Fruit fly (Drosophila melanogaster) whole organism, prepupa: ENCODE measurements around the gene CG32425.
A peak's percentile ranks its signal among the peaks of the same experiment; 100 is the strongest.

Experiments
- CG10669 ChIP-seq: fragments of 200-800 bp; sonication (Bioruptor generic); optimal IDR thresholded peaks from 3 replicates; lab custom pipeline; 2018; ENCODE audit warnings: missing biosample characterization, mild to moderate bottlenecking, missing genetic modification characterization, moderate library complexity
- CG11294 ChIP-seq: fragments of 200-800 bp; sonication (Bioruptor generic); IDR thresholded peaks from 2 replicates; pipeline ENCODE4 v1.3.6; 2022; ENCODE audit warnings: missing biosample characterization, missing genetic modification characterization
- CG11902 ChIP-seq: fragments of 200-800 bp; sonication (Bioruptor generic); optimal IDR thresholded peaks from 3 replicates; lab custom pipeline; 2016; ENCODE audit warnings: missing biosample characterization, missing genetic modification characterization
- CG15336 ChIP-seq: fragments of 200-800 bp; sonication (Bioruptor generic); IDR thresholded peaks from 2 replicates; pipeline ENCODE4 v1.3.6; 2022; ENCODE audit warnings: missing biosample characterization, missing genetic modification characterization
- CG1621 ChIP-seq: fragments of 200-800 bp; sonication (Bioruptor generic); optimal IDR thresholded peaks from 3 replicates; lab custom pipeline; 2018; ENCODE audit warnings: missing biosample characterization, mild to moderate bottlenecking, missing genetic modification characterization
- CG3032 ChIP-seq: fragments of 200-800 bp; optimal IDR thresholded peaks from 2 replicates; lab custom pipeline; 2019; ENCODE audit warnings: missing biosample characterization, mild to moderate bottlenecking, missing genetic modification characterization, moderate library complexity
- CG32006 ChIP-seq: fragments of 200-800 bp; sonication (Bioruptor generic); optimal IDR thresholded peaks from 3 replicates; lab custom pipeline; 2017; ENCODE audit warnings: missing biosample characterization, mild to moderate bottlenecking, missing genetic modification characterization
- CG34406 ChIP-seq: fragments of 200-800 bp; sonication (Bioruptor generic); optimal IDR thresholded peaks from 3 replicates; lab custom pipeline; 2016; ENCODE audit warnings: missing biosample characterization, missing genetic modification characterization
- CG6163 ChIP-seq: fragments of 200-800 bp; sonication (Bioruptor generic); IDR thresholded peaks from 3 replicates; pipeline ENCODE4 v1.3.6; 2022; ENCODE audit warnings: missing biosample characterization, missing genetic modification characterization
- CG6276 ChIP-seq: fragments of 200-800 bp; sonication (Bioruptor generic); optimal IDR thresholded peaks from 2 replicates; lab custom pipeline; 2017; ENCODE audit warnings: missing biosample characterization, mild to moderate bottlenecking, missing genetic modification characterization
- CG6792 ChIP-seq: fragments of 200-800 bp; sonication (Bioruptor generic); optimal IDR thresholded peaks from 3 replicates; lab custom pipeline; 2016; ENCODE audit warnings: missing biosample characterization, missing genetic modification characterization
- CG6808 ChIP-seq: fragments of 200-800 bp; sonication (Bioruptor generic); optimal IDR thresholded peaks from 3 replicates; lab custom pipeline; 2017; ENCODE audit warnings: missing biosample characterization, missing genetic modification characterization, mild to moderate bottlenecking, moderate library complexity, missing genetic modification reagents
- CG6854 ChIP-seq: fragments of 200-800 bp; sonication (Bioruptor generic); optimal IDR thresholded peaks from 2 replicates; lab custom pipeline; 2017; ENCODE audit warnings: missing biosample characterization, mild to moderate bottlenecking, missing genetic modification characterization
- CG7368 ChIP-seq: fragments of 200-800 bp; sonication (Bioruptor generic); optimal IDR thresholded peaks from 3 replicates; lab custom pipeline; 2016; ENCODE audit warnings: missing biosample characterization, missing genetic modification characterization
- CG8119 ChIP-seq: fragments of 200-800 bp; sonication (Bioruptor generic); IDR thresholded peaks from 3 replicates; pipeline ENCODE4 v1.3.6; 2022; ENCODE audit warnings: missing biosample characterization, missing genetic modification characterization
- CG9139 ChIP-seq: fragments of 200-800 bp; sonication (Bioruptor generic); optimal IDR thresholded peaks from 3 replicates; lab custom pipeline; 2017; ENCODE audit warnings: missing biosample characterization, mild to moderate bottlenecking, missing genetic modification characterization
- Eip75B ChIP-seq: fragments of 200-800 bp; sonication (Bioruptor generic); optimal IDR thresholded peaks from 3 replicates; lab custom pipeline; 2016; ENCODE audit warnings: missing biosample characterization, missing genetic modification characterization
- Eip78C ChIP-seq: fragments of 200-800 bp; sonication (Bioruptor generic); peaks from one replicate; lab custom pipeline; 2016; ENCODE audit warnings: missing biosample characterization, missing genetic modification characterization
- Eip93F ChIP-seq: fragments of 200-800 bp; sonication (Bioruptor generic); optimal IDR thresholded peaks from 2 replicates; lab custom pipeline; 2016; ENCODE audit warnings: missing biosample characterization, mild to moderate bottlenecking, missing genetic modification characterization
- Ets21C ChIP-seq: fragments of 200-800 bp; sonication (Bioruptor generic); optimal IDR thresholded peaks from 3 replicates; lab custom pipeline; 2016; ENCODE audit warnings: missing biosample characterization, missing genetic modification characterization
- Ets96B ChIP-seq: fragments of 200-800 bp; optimal IDR thresholded peaks from 2 replicates; lab custom pipeline; 2019; ENCODE audit warnings: missing biosample characterization, mild to moderate bottlenecking, missing genetic modification characterization, moderate library complexity
- Gug ChIP-seq: fragments of 200-800 bp; sonication (Bioruptor generic); IDR thresholded peaks from 2 replicates; pipeline ENCODE4 v1.3.6; 2022; ENCODE audit warnings: missing biosample characterization, missing genetic modification characterization
- Lpt ChIP-seq: fragments of 200-800 bp; sonication (Bioruptor generic); optimal IDR thresholded peaks from 3 replicates; lab custom pipeline; 2016; ENCODE audit warnings: missing biosample characterization, missing genetic modification characterization
- Smox ChIP-seq: fragments of 200-800 bp; sonication (Bioruptor generic); optimal IDR thresholded peaks from 3 replicates; lab custom pipeline; 2016; ENCODE audit warnings: missing biosample characterization, missing genetic modification characterization
- Sox14 ChIP-seq: fragments of 200-800 bp; sonication (Bioruptor generic); optimal IDR thresholded peaks from 3 replicates; lab custom pipeline; 2016; ENCODE audit warnings: missing biosample characterization, missing genetic modification characterization
- achi ChIP-seq: fragments of 200-800 bp; sonication (Bioruptor generic); optimal IDR thresholded peaks from 3 replicates; lab custom pipeline; 2016; ENCODE audit warnings: missing biosample characterization, missing genetic modification characterization
- dac ChIP-seq: fragments of 200-800 bp; sonication (Bioruptor generic); optimal IDR thresholded peaks from 2 replicates; lab custom pipeline; 2017; ENCODE audit warnings: missing biosample characterization, mild to moderate bottlenecking, missing genetic modification characterization
- dsx ChIP-seq: fragments of 200-800 bp; optimal IDR thresholded peaks from 3 replicates; lab custom pipeline; 2019; ENCODE audit warnings: missing biosample characterization, mild to moderate bottlenecking, missing genetic modification characterization, moderate library complexity; ENCODE audit not compliant: poor library complexity, severe bottlenecking
- eg ChIP-seq: fragments of 200-800 bp; sonication (Bioruptor generic); IDR thresholded peaks from 3 replicates; pipeline ENCODE4 v1.3.6; 2022; ENCODE audit warnings: missing biosample characterization, missing genetic modification characterization
- esn ChIP-seq: fragments of 200-800 bp; sonication (Bioruptor generic); optimal IDR thresholded peaks from 2 replicates; lab custom pipeline; 2016; ENCODE audit warnings: missing biosample characterization, mild to moderate bottlenecking, missing genetic modification characterization, moderate library complexity
- fd59A ChIP-seq: fragments of 200-800 bp; sonication (Bioruptor generic); optimal IDR thresholded peaks from 2 replicates; lab custom pipeline; 2017; ENCODE audit warnings: missing biosample characterization, mild to moderate bottlenecking, missing genetic modification characterization, missing genetic modification reagents
- fd85E ChIP-seq: fragments of 200-800 bp; sonication (Bioruptor generic); optimal IDR thresholded peaks from 3 replicates; lab custom pipeline; 2016; ENCODE audit warnings: missing biosample characterization, missing genetic modification characterization
- fkh ChIP-seq: fragments of 200-800 bp; sonication (Bioruptor generic); optimal IDR thresholded peaks from 3 replicates; lab custom pipeline; 2017; ENCODE audit warnings: missing biosample characterization, mild to moderate bottlenecking, missing genetic modification characterization, moderate library complexity
- net ChIP-seq: fragments of 200-800 bp; sonication (Bioruptor generic); optimal IDR thresholded peaks from 3 replicates; lab custom pipeline; 2016; ENCODE audit warnings: missing biosample characterization, missing genetic modification characterization
- pdm3 ChIP-seq: fragments of 200-800 bp; sonication (Bioruptor generic); optimal IDR thresholded peaks from 3 replicates; lab custom pipeline; 2016; ENCODE audit warnings: missing biosample characterization, missing genetic modification characterization
- salr ChIP-seq, 2 experiments: fragments of 200-800 bp; sonication (Bioruptor generic); optimal IDR thresholded peaks; 3 replicates each; lab custom pipeline; 2016 to 2018; ENCODE audit warnings: missing biosample characterization in 2 of 2, missing genetic modification characterization in 2 of 2, mild to moderate bottlenecking in 1 of 2
- ss ChIP-seq, 2 experiments: fragments of 200-800 bp; sonication (Bioruptor generic); optimal IDR thresholded peaks; 2 replicates in 1 of 2; 3 replicates in 1 of 2; lab custom pipeline; 2017 to 2018; ENCODE audit warnings: mild to moderate bottlenecking in 2 of 2, missing biosample characterization in 2 of 2, missing genetic modification characterization in 2 of 2, moderate library complexity in 1 of 2
- vri ChIP-seq: fragments of 200-800 bp; sonication (Bioruptor generic); optimal IDR thresholded peaks from 3 replicates; lab custom pipeline; 2016; ENCODE audit warnings: missing biosample characterization, mild to moderate bottlenecking, missing genetic modification characterization

Gene CG32425

dm6 chr3L:20533409-20533808 lies 36.3 kb downstream of the CG32425 start, which contains the start of gene CG13250:
CG13250 (plus strand) TSS chr3L:20533709.
- no peak for TF ChIP-seq Gug (GFP tag; lab: Robert Waterston, UW)
- no peak for TF ChIP-seq CG6808 (GFP tag; lab: Kevin White, UChicago)
- no peak for TF ChIP-seq Ets21C (GFP tag; lab: Kevin White, UChicago)
- no peak for TF ChIP-seq dac (GFP tag; lab: Kevin White, UChicago)
- no peak for TF ChIP-seq CG1621
- TF ChIP-seq CG32006 (GFP tag; lab: Kevin White, UChicago): no peak
- TF ChIP-seq achi (GFP tag; lab: Kevin White, UChicago): no peak
- no peak for TF ChIP-seq CG10669 (GFP tag; lab: Kevin White, UChicago)
- no peak for TF ChIP-seq fd85E (GFP tag; lab: Kevin White, UChicago)
- TF ChIP-seq ss (GFP tag; optimal IDR thresholded peaks at IDR 0.05; lab: Kevin White, UChicago): no peak

DNA sequence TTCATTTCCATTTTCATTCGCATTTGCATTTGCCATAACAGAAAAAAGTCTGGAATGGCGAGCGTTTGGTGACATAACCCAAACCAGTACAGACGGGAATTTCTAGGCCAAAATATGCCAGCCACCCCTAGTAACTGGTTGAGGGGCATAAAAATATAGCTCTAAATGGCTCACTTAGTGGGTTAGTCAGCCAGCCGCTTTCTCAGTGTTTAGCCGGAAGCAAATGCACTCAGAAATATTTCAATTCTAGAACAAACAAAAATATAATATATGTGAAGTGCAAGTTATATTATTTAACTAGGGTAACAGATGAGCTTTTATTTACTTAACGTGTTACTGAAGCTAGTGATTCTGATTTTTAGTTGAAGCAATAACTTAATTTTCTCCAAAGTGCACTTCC lies 39.8 kb downstream of the CG32425 start:
- TF ChIP-seq eg (no peak), Lpt (GFP tag; lab: Kevin White, UChicago) (no peak), Sox14 (GFP tag; lab: Kevin White, UChicago) (no peak), Eip93F (no peak), Eip78C (peak; percentile 31), CG10669 (GFP tag; lab: Kevin White, UChicago) (no peak)

DNA sequence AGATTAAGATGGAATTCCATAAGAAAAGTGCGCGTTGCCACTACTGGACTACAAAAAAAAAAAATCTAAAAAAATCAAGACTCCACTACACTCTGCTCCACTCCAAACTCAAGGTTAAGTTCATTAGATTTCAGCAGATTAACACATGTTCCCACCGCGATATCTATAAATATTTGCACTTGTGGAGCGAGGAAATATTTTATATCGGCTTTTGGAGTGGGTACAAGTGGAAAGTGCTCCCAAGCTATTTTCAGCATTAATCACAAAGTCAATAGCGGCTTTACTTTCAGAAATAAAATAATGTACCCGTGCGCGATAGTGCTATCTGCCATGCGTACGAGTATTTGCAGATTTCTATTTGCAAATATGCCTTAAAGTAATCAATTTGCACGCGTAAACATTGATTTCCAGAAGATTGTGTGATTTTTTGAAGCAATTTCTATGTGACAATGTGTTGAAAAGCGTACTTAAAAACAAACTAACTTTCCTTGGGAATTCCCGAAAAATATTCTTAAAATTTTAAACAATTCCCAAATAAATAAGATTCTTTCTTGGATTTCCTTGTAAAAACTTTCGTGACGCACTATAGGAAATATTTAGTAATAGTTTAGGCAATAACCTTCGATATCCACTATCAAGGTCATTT lies 40.7 kb downstream of the CG32425 start:
- peak; percentile 74 for TF ChIP-seq fkh (GFP tag; lab: Kevin White, UChicago)
- TF ChIP-seq CG6276 (GFP tag; lab: Kevin White, UChicago): peak; percentile 0
- TF ChIP-seq pdm3 (GFP tag; lab: Kevin White, UChicago): peak; percentile 2
- TF ChIP-seq CG6792 (GFP tag; lab: Kevin White, UChicago): no peak
- peak; percentile 75 for TF ChIP-seq Eip78C
- peak; percentile 23 for TF ChIP-seq CG32006 (GFP tag; lab: Kevin White, UChicago)
- TF ChIP-seq CG11294: no peak

dm6 chr3L:20538458-20538857 lies 41.3 kb downstream of the CG32425 start:
- TF ChIP-seq CG6854 (no peak), Ets21C (GFP tag; lab: Kevin White, UChicago) (no peak), dsx (GFP tag; lab: Kevin White, UChicago) (no peak), CG6792 (GFP tag; lab: Kevin White, UChicago) (no peak), CG15336 (0 out of 2 replicates have a peak, but pooled peaks have one; percentile 28), CG6808 (GFP tag; lab: Kevin White, UChicago) (no peak), Eip78C (no peak), esn (GFP tag; lab: Kevin White, UChicago) (no peak), CG6276 (GFP tag; lab: Kevin White, UChicago) (peak; percentile 15), vri (GFP tag; lab: Kevin White, UChicago) (peak; percentile 29)

DNA sequence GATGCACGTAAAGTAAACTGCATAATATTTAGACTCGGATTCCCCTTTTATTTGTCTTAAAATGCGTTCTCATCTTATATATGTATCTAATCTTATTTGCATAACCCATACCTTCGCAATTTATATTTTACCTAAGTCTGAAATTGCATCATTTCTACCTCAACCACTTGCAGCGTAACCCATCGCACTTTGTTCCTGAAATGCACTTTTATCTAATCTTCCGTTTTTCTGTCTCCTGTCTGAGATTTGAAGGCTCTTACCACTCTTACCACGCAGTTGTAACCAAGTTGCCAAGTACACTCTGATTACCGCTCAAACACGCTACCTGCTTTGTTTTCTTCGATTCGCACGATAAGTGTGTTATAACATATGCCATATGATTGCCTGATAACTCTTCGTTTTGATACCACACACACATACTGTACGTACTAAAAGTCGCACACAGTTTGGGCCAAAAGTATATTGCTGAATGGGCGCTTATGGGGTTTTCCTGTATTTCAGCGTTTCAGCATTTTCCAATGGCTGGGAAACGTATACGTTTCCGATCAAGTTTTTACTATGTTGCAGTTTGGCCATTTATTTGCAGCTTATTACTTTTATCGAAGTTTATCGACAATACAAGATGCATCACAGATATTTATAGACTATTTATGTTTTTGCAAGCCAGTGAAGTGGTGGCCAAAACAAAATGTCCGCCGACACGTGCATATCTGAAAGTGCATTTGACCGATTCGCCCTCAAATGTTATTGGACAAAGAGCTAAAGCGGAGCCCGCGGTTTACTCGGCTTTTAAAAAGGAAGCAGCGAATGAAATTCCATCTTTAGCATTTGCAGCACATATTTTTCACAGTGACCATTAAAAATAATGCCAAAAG lies 42.2 kb downstream of the CG32425 start:
- no peak for TF ChIP-seq CG6854
- TF ChIP-seq net: no peak
- peak; percentile 4 for TF ChIP-seq esn (GFP tag; lab: Kevin White, UChicago)
- TF ChIP-seq CG3032 (tag; lab: Kevin White, UChicago): no peak
- TF ChIP-seq Ets96B (tag; lab: Kevin White, UChicago): no peak
- no peak for TF ChIP-seq Lpt (GFP tag; lab: Kevin White, UChicago)
- no peak for TF ChIP-seq CG11902
- peak; percentile 41 for TF ChIP-seq Eip93F
- no peak for TF ChIP-seq Eip78C
- TF ChIP-seq Gug (GFP tag; lab: Robert Waterston, UW): no peak
- no peak for TF ChIP-seq fd85E (GFP tag; lab: Kevin White, UChicago)
- TF ChIP-seq salr (GFP tag; optimal IDR thresholded peaks at IDR 0.05; lab: Kevin White, UChicago): no peak
- no peak for TF ChIP-seq Ets21C (GFP tag; lab: Kevin White, UChicago)
- no peak for TF ChIP-seq CG8119 (GFP tag; lab: Robert Waterston, UW)
- TF ChIP-seq CG9139 (GFP tag; lab: Kevin White, UChicago): no peak
- no peak for TF ChIP-seq CG34406 (GFP tag; lab: Kevin White, UChicago)
- no peak for TF ChIP-seq CG7368
- no peak for TF ChIP-seq CG10669 (GFP tag; lab: Kevin White, UChicago)
- TF ChIP-seq pdm3 (GFP tag; lab: Kevin White, UChicago): no peak
- TF ChIP-seq eg: no peak
- TF ChIP-seq CG6163 (GFP tag; lab: Robert Waterston, UW): no peak
- TF ChIP-seq achi (GFP tag; lab: Kevin White, UChicago): no peak
- TF ChIP-seq Smox (GFP tag; lab: Kevin White, UChicago): no peak
- no peak for TF ChIP-seq Eip75B
- TF ChIP-seq fd59A: no peak
- TF ChIP-seq vri (GFP tag; lab: Kevin White, UChicago): peak; percentile 100
